Worm (Caenorhabditis elegans): Measurements from ENCODE around the gene col-106.

DNA sequence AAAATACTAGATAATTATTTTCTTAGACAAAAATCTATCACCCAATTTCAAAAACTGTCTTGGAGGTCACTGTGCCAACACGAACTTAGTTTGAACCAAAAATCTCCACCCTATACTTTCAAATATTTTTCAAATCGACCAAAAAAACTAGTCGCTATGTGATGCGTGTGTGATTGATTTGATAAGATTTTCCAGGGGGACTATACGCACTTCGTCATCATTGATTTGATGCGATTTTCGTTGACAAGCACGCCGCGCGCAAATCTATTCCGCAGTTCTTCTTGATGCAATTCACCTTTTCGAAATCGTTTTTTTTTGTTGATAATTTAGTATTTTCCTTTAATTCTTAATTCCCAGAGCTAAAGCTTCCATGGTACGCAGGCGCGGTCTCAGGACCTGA lies 7.1 kb downstream of the col-106 start:
- no peak for TF ChIP-seq elt-2 (tag; optimal IDR thresholded peaks at IDR 0.05)
- TF ChIP-seq jun-1 (tag; optimal IDR thresholded peaks at IDR 0.05), result no peak
